Worm (Caenorhabditis elegans) whole organism, L4 larva: ENCODE data around the gene klc-2.

ENCODE experiments used
- T26A8.4 ChIP-seq: fragments of 200-800 bp; sonication (Bioruptor generic); IDR thresholded peaks from 2 replicates; pipeline ENCODE4 v1.3.6; 2022; ENCODE audit warnings: missing genetic modification characterization, missing compliant biosample characterization
- dve-1 ChIP-seq: sonication (generic microtip); optimal IDR thresholded peaks from 2 replicates; lab custom pipeline; 2017; ENCODE audit warnings: antibody characterized with exemption, mild to moderate bottlenecking, missing genetic modification characterization, missing compliant biosample characterization; ENCODE audit not compliant: insufficient read depth
- nhr-11 ChIP-seq: fragments of 150-350 bp; optimal IDR thresholded peaks from 2 replicates; lab custom pipeline; 2014; ENCODE audit warnings: missing biosample characterization, missing genetic modification characterization
- nhr-237 ChIP-seq: sonication (generic microtip); optimal IDR thresholded peaks from 2 replicates; lab custom pipeline; 2017; ENCODE audit warnings: missing biosample characterization, missing genetic modification characterization
- nhr-77 ChIP-seq: fragments of 150-350 bp; optimal IDR thresholded peaks from 2 replicates; lab custom pipeline; 2014; ENCODE audit warnings: missing biosample characterization, missing genetic modification characterization
- pha-4 ChIP-seq, 2 experiments: fragments of 150-350 bp in 1 of 2; fragments of 200-800 bp in 1 of 2; sonication (Bioruptor generic) in 1 of 2; IDR thresholded peaks in 1 of 2; optimal IDR thresholded peaks in 1 of 2; 2 replicates each; pipeline versions ENCODE4 v1.3.6 to Lab custom; 2014 to 2022; ENCODE audit warnings: missing genetic modification characterization in 2 of 2, missing genetic modification reagents in 2 of 2, missing biosample characterization in 1 of 2, missing compliant biosample characterization in 1 of 2
- skn-1 ChIP-seq: fragments of 150-350 bp; optimal IDR thresholded peaks from 2 replicates; lab custom pipeline; 2014; ENCODE audit warnings: missing biosample characterization, missing genetic modification characterization
- snpc-4 ChIP-seq: fragments of 150-350 bp; optimal IDR thresholded peaks from 2 replicates; lab custom pipeline; 2014; ENCODE audit warnings: missing biosample characterization, missing genetic modification characterization
- zfp-3 ChIP-seq: fragments of 200-800 bp; sonication (Bioruptor generic); conservative IDR thresholded peaks from 2 replicates; pipeline ENCODE4 v1.3.6; 2022; ENCODE audit warnings: missing genetic modification reagents, missing genetic modification characterization, missing compliant biosample characterization
- ztf-7 ChIP-seq: fragments of 150-350 bp; optimal IDR thresholded peaks from 2 replicates; lab custom pipeline; 2014; ENCODE audit warnings: missing biosample characterization, missing genetic modification characterization

ce11 chrV:5591887-5592286 lies 10.7 kb upstream of the klc-2 start:
- no peak for TF ChIP-seq T26A8.4 (GFP tag; lab: Robert Waterston, UW)
- no peak for TF ChIP-seq nhr-237 (tag; lab: Kevin White, UChicago)
- TF ChIP-seq skn-1, result no peak
- TF ChIP-seq nhr-11 (tag; lab: Kevin White, UChicago), result no peak
- peak; percentile 83; the same call in 1 of the 2 replicates for TF ChIP-seq pha-4 (GFP tag; IDR thresholded peaks at IDR 0.05; lab: Robert Waterston, UW)
- TF ChIP-seq pha-4 (tag; optimal IDR thresholded peaks at IDR 0.05; lab: Kevin White, UChicago), result no peak
- no peak for TF ChIP-seq snpc-4 (tag; lab: Kevin White, UChicago)
- TF ChIP-seq ztf-7, result no peak
- no peak for TF ChIP-seq nhr-77 (tag; lab: Kevin White, UChicago)
- TF ChIP-seq dve-1 (tag; lab: Kevin White, UChicago), result no peak
- peak; percentile 30; the same call in 1 of the 2 replicates for TF ChIP-seq zfp-3 (GFP tag; lab: Robert Waterston, UW)
